Worm (Caenorhabditis elegans) whole organism, L4 larva: ENCODE results near the gene R04D3.3.
A peak's percentile ranks its signal among the peaks of the same experiment; 100 is the strongest.

Experiments
- D1046.2 ChIP-seq: fragments of 200-800 bp; sonication (Bioruptor generic); IDR thresholded peaks from 2 replicates; pipeline ENCODE4 v1.3.6; 2022; ENCODE audit warnings: missing genetic modification characterization, missing compliant biosample characterization
- F10B5.3 ChIP-seq: sonication (generic microtip); optimal IDR thresholded peaks from 2 replicates; lab custom pipeline; 2016; ENCODE audit warnings: mild to moderate bottlenecking, missing genetic modification characterization, missing compliant biosample characterization
- F26F4.8 ChIP-seq: fragments of 200-800 bp; sonication (Bioruptor generic); conservative IDR thresholded peaks from 2 replicates; pipeline ENCODE4 v1.3.6; 2022; ENCODE audit warnings: missing genetic modification characterization, missing compliant biosample characterization
- F37D6.2 ChIP-seq: sonication (generic microtip); optimal IDR thresholded peaks from 2 replicates; lab custom pipeline; 2016; ENCODE audit warnings: mild to moderate bottlenecking, missing genetic modification characterization, missing compliant biosample characterization
- F44E2.7 ChIP-seq: fragments of 200-800 bp; sonication (Bioruptor generic); IDR thresholded peaks from 2 replicates; pipeline ENCODE4 v2.1.2; 2022; ENCODE audit warnings: missing genetic modification characterization, missing compliant biosample characterization
- F49E8.2 ChIP-seq: sonication (generic microtip); optimal IDR thresholded peaks from 2 replicates; lab custom pipeline; 2016; ENCODE audit warnings: missing compliant biosample characterization, mild to moderate bottlenecking, missing genetic modification characterization, borderline replicate concordance
- Y105C5A.15 ChIP-seq: fragments of 200-800 bp; sonication (Bioruptor generic); IDR thresholded peaks from 2 replicates; pipeline ENCODE4 v1.3.6; 2022; ENCODE audit warnings: missing genetic modification characterization, missing compliant biosample characterization
- Y5F2A.4 ChIP-seq: fragments of 200-800 bp; sonication (Bioruptor generic); optimal IDR thresholded peaks from 2 replicates; lab custom pipeline; 2018; ENCODE audit warnings: mild to moderate bottlenecking, missing genetic modification characterization, missing compliant biosample characterization
- ZK337.2 ChIP-seq: fragments of 200-800 bp; sonication (Bioruptor generic); IDR thresholded peaks from 2 replicates; pipeline ENCODE4 v1.3.6; 2022; ENCODE audit warnings: missing genetic modification reagents, missing genetic modification characterization, missing compliant biosample characterization
- aly-2 ChIP-seq: sonication (generic microtip); optimal IDR thresholded peaks from 2 replicates; lab custom pipeline; 2018; ENCODE audit warnings: missing biosample characterization, missing genetic modification characterization
- ceh-44 ChIP-seq: fragments of 200-800 bp; sonication (Bioruptor generic); IDR thresholded peaks from 2 replicates; pipeline ENCODE4 v1.3.6; 2022; ENCODE audit warnings: missing genetic modification reagents, missing genetic modification characterization, missing compliant biosample characterization
- cey-2 ChIP-seq: sonication (generic microtip); optimal IDR thresholded peaks from 3 replicates; lab custom pipeline; 2017; ENCODE audit warnings: missing genetic modification characterization, mild to moderate bottlenecking, missing compliant biosample characterization, antibody characterized with exemption, borderline replicate concordance; ENCODE audit not compliant: insufficient read depth
- daf-16 ChIP-seq, 3 experiments: sonication (generic microtip); optimal IDR thresholded peaks; 2 replicates each; lab custom pipeline; 2016 to 2017; ENCODE audit warnings: missing genetic modification characterization in 3 of 3, missing genetic modification reagents in 3 of 3, mild to moderate bottlenecking in 2 of 3, missing compliant biosample characterization in 2 of 3, missing biosample characterization in 1 of 3, moderate library complexity in 1 of 3
- daf-19 ChIP-seq: fragments of 200-800 bp; sonication (Bioruptor generic); conservative IDR thresholded peaks from 2 replicates; pipeline ENCODE4 v1.3.6; 2022; ENCODE audit warnings: missing genetic modification characterization, missing compliant biosample characterization
- daf-8 ChIP-seq: fragments of 200-800 bp; sonication (Bioruptor generic); IDR thresholded peaks from 2 replicates; pipeline ENCODE4 v1.3.6; 2022; ENCODE audit warnings: missing genetic modification characterization, missing compliant biosample characterization
- dmd-8 ChIP-seq: fragments of 200-800 bp; sonication (Bioruptor generic); IDR thresholded peaks from 2 replicates; pipeline ENCODE4 v1.3.6; 2022; ENCODE audit warnings: missing genetic modification characterization, missing compliant biosample characterization
- egl-27 ChIP-seq: sonication (generic microtip); optimal IDR thresholded peaks from 3 replicates; lab custom pipeline; 2017; ENCODE audit warnings: missing biosample characterization, missing genetic modification reagents, missing genetic modification characterization
- hif-1 ChIP-seq, 2 experiments: sonication (generic microtip); optimal IDR thresholded peaks; 2 replicates each; lab custom pipeline; 2016 to 2017; ENCODE audit warnings: missing compliant biosample characterization in 2 of 2, missing genetic modification characterization in 2 of 2, missing genetic modification reagents in 2 of 2, missing genotype in 2 of 2, mild to moderate bottlenecking in 1 of 2
- hlh-30 ChIP-seq: sonication (generic microtip); optimal IDR thresholded peaks from 2 replicates; lab custom pipeline; 2017; ENCODE audit warnings: antibody characterized with exemption, mild to moderate bottlenecking, missing genetic modification characterization, missing compliant biosample characterization; ENCODE audit not compliant: insufficient read depth
- lim-7 ChIP-seq: fragments of 200-800 bp; sonication (Bioruptor generic); IDR thresholded peaks from 2 replicates; pipeline ENCODE4 v1.3.6; 2022; ENCODE audit warnings: missing genetic modification characterization, missing compliant biosample characterization
- lin-13 ChIP-seq: fragments of 150-350 bp; optimal IDR thresholded peaks from 2 replicates; lab custom pipeline; 2014; ENCODE audit warnings: missing biosample characterization, missing genetic modification reagents, missing genetic modification characterization
- lin-15B ChIP-seq: fragments of 150-350 bp; sonication (generic microtip); optimal IDR thresholded peaks from 3 replicates; lab custom pipeline; 2014; ENCODE audit warnings: missing biosample characterization, missing genetic modification characterization
- lin-29 ChIP-seq: fragments of 200-800 bp; sonication (Bioruptor generic); IDR thresholded peaks from 2 replicates; pipeline ENCODE4 v1.3.6; 2022; ENCODE audit warnings: missing genetic modification reagents, missing genetic modification characterization, missing compliant biosample characterization
- lin-38 ChIP-seq: fragments of 200-800 bp; sonication (Bioruptor generic); IDR thresholded peaks from 2 replicates; pipeline ENCODE4 v1.3.6; 2022; ENCODE audit warnings: missing genetic modification reagents, missing genetic modification characterization, missing compliant biosample characterization
- lsy-2 ChIP-seq, 2 experiments: fragments of 150-350 bp in 1 of 2; sonication (generic microtip) in 1 of 2; optimal IDR thresholded peaks; 2 replicates each; lab custom pipeline; 2014 to 2017; ENCODE audit warnings: missing biosample characterization in 2 of 2, missing genetic modification characterization in 2 of 2
- madf-5 ChIP-seq, 2 experiments: fragments of 200-800 bp; sonication (Bioruptor generic); IDR thresholded peaks; 2 replicates each; pipeline ENCODE4 v1.3.6; 2022; ENCODE audit warnings: missing compliant biosample characterization in 2 of 2, missing genetic modification characterization in 2 of 2
- mep-1 ChIP-seq: fragments of 150-350 bp; sonication (generic microtip); optimal IDR thresholded peaks from 3 replicates; lab custom pipeline; 2014; ENCODE audit warnings: missing biosample characterization, missing genetic modification characterization
- mxl-2 ChIP-seq: fragments of 200-800 bp; sonication (Bioruptor generic); conservative IDR thresholded peaks from 2 replicates; pipeline ENCODE4 v1.3.6; 2022; ENCODE audit warnings: missing genetic modification reagents, missing genetic modification characterization, missing compliant biosample characterization
- nhr-10 ChIP-seq: fragments of 150-350 bp; optimal IDR thresholded peaks from 2 replicates; lab custom pipeline; 2014; ENCODE audit warnings: missing biosample characterization, missing genetic modification characterization
- nhr-102 ChIP-seq: sonication (generic microtip); optimal IDR thresholded peaks from 2 replicates; lab custom pipeline; 2016; ENCODE audit warnings: mild to moderate bottlenecking, missing genetic modification characterization, moderate library complexity, missing compliant biosample characterization
- nhr-11 ChIP-seq: fragments of 150-350 bp; optimal IDR thresholded peaks from 2 replicates; lab custom pipeline; 2014; ENCODE audit warnings: missing biosample characterization, missing genetic modification characterization
- nhr-28 ChIP-seq: fragments of 150-350 bp; optimal IDR thresholded peaks from 2 replicates; lab custom pipeline; 2014; ENCODE audit warnings: missing biosample characterization, missing genetic modification characterization
- nhr-48 ChIP-seq: sonication (generic microtip); optimal IDR thresholded peaks from 2 replicates; lab custom pipeline; 2016; ENCODE audit warnings: mild to moderate bottlenecking, missing genetic modification characterization, missing compliant biosample characterization
- nhr-6 ChIP-seq: fragments of 150-350 bp; optimal IDR thresholded peaks from 2 replicates; lab custom pipeline; 2014; ENCODE audit warnings: missing biosample characterization, missing genetic modification characterization
- nhr-77 ChIP-seq: fragments of 150-350 bp; optimal IDR thresholded peaks from 2 replicates; lab custom pipeline; 2014; ENCODE audit warnings: missing biosample characterization, missing genetic modification characterization
- pha-4 ChIP-seq, 2 experiments: fragments of 150-350 bp in 1 of 2; fragments of 200-800 bp in 1 of 2; sonication (Bioruptor generic) in 1 of 2; IDR thresholded peaks in 1 of 2; optimal IDR thresholded peaks in 1 of 2; 2 replicates each; pipeline versions ENCODE4 v1.3.6 to Lab custom; 2014 to 2022; ENCODE audit warnings: missing genetic modification characterization in 2 of 2, missing genetic modification reagents in 2 of 2, missing biosample characterization in 1 of 2, missing compliant biosample characterization in 1 of 2
- php-3 ChIP-seq: fragments of 200-800 bp; sonication (Bioruptor generic); IDR thresholded peaks from 2 replicates; pipeline ENCODE4 v1.3.6; 2022; ENCODE audit warnings: missing genetic modification reagents, missing genetic modification characterization, missing compliant biosample characterization
- rbr-2 ChIP-seq: sonication (generic microtip); optimal IDR thresholded peaks from 2 replicates; lab custom pipeline; 2016; ENCODE audit warnings: missing genotype, missing genetic modification characterization, missing compliant biosample characterization
- sdz-12 ChIP-seq: fragments of 200-800 bp; sonication (Bioruptor generic); optimal IDR thresholded peaks from 2 replicates; lab custom pipeline; 2018; ENCODE audit warnings: mild to moderate bottlenecking, missing genetic modification characterization, missing compliant biosample characterization
- spr-1 ChIP-seq: sonication (generic microtip); optimal IDR thresholded peaks from 2 replicates; lab custom pipeline; 2016; ENCODE audit warnings: mild to moderate bottlenecking, missing genetic modification characterization, missing compliant biosample characterization
- tag-97 ChIP-seq: fragments of 200-800 bp; sonication (Bioruptor generic); IDR thresholded peaks from 2 replicates; pipeline ENCODE4 v1.3.6; 2022; ENCODE audit warnings: missing genetic modification characterization, missing compliant biosample characterization
- unc-130 ChIP-seq: sonication (generic microtip); optimal IDR thresholded peaks from 2 replicates; lab custom pipeline; 2016; ENCODE audit warnings: missing genetic modification reagents, missing genetic modification characterization, missing compliant biosample characterization
- vab-7 ChIP-seq: fragments of 200-800 bp; sonication (Bioruptor generic); IDR thresholded peaks from 2 replicates; pipeline ENCODE4 v1.3.6; 2022; ENCODE audit warnings: missing genetic modification reagents, missing genetic modification characterization, missing compliant biosample characterization
- zfp-2 ChIP-seq: sonication (generic microtip); optimal IDR thresholded peaks from 2 replicates; lab custom pipeline; 2016; ENCODE audit warnings: mild to moderate bottlenecking, missing genetic modification characterization, missing compliant biosample characterization
- zfp-3 ChIP-seq: fragments of 200-800 bp; sonication (Bioruptor generic); conservative IDR thresholded peaks from 2 replicates; pipeline ENCODE4 v1.3.6; 2022; ENCODE audit warnings: missing genetic modification reagents, missing genetic modification characterization, missing compliant biosample characterization
- zip-2 ChIP-seq: fragments of 150-350 bp; optimal IDR thresholded peaks from 2 replicates; lab custom pipeline; 2014; ENCODE audit warnings: missing biosample characterization, missing genetic modification characterization
- ztf-7 ChIP-seq: fragments of 150-350 bp; optimal IDR thresholded peaks from 2 replicates; lab custom pipeline; 2014; ENCODE audit warnings: missing biosample characterization, missing genetic modification characterization

Gene R04D3.3

ce11 chrX:13284618-13285017 lies 5.8 kb downstream of the R04D3.3 start (continued):
- TF ChIP-seq sdz-12 (GFP tag; lab: Kevin White, UChicago) (no peak), pha-4 (GFP tag; IDR thresholded peaks at IDR 0.05; lab: Robert Waterston, UW) (peak; percentile 73), pha-4 (tag; optimal IDR thresholded peaks at IDR 0.05; lab: Kevin White, UChicago) (no peak), ZK337.2 (GFP tag; lab: Robert Waterston, UW) (no peak), nhr-102 (no peak), Y5F2A.4 (GFP tag; lab: Kevin White, UChicago) (no peak), F26F4.8 (GFP tag; lab: Robert Waterston, UW) (peak; percentile 72; the same call in 1 of the 2 replicates), F37D6.2 (no peak), cey-2 (tag; lab: Kevin White, UChicago) (no peak), unc-130 (no peak), F10B5.3 (tag; lab: Kevin White, UChicago) (no peak), zip-2 (tag; lab: Kevin White, UChicago) (no peak), Y105C5A.15 (0 out of 2 replicates have a peak, but pooled peaks have one; percentile 37), hlh-30 (tag; lab: Kevin White, UChicago) (no peak), nhr-28 (tag; lab: Kevin White, UChicago) (no peak), daf-16 (GFP tag; optimal IDR thresholded peaks at IDR 0.05; lab: Kevin White, UChicago) (peak in 1 of 2 experiments; percentile 52), daf-16 (tag; optimal IDR thresholded peaks at IDR 0.05; lab: Kevin White, UChicago) (peak; percentile 17), php-3 (GFP tag; lab: Robert Waterston, UW) (no peak), madf-5 (GFP tag; IDR thresholded peaks at IDR 0.05; lab: Robert Waterston, UW) (peak in 1 of 2 experiments; percentile 58; a peak in 1 of 4 replicates), vab-7 (GFP tag; lab: Robert Waterston, UW) (0 out of 2 replicates have a peak, but pooled peaks have one; percentile 61), mxl-2 (no peak), lin-15B (no peak), zfp-2 (tag; lab: Kevin White, UChicago) (no peak), lim-7 (peak; percentile 78), lin-29 (GFP tag; lab: Robert Waterston, UW) (no peak), nhr-48 (peak; percentile 16), nhr-10 (no peak)

ce11 chrX:13284091-13284490 lies 6.3 kb downstream of the R04D3.3 start, which contains the start of gene cyp-14A4:
Gene cyp-14A4, minus strand, starts transcription at chrX:13284197.
- TF ChIP-seq F37D6.2 (no peak), zfp-3 (no peak), nhr-28 (tag; lab: Kevin White, UChicago) (peak; percentile 38), spr-1 (no peak), daf-16 (GFP tag; optimal IDR thresholded peaks at IDR 0.05; lab: Kevin White, UChicago) (no peak), daf-16 (tag; optimal IDR thresholded peaks at IDR 0.05; lab: Kevin White, UChicago) (peak; percentile 91)
- TF ChIP-seq, all 104 proteins: peak for 2

- TF ChIP-seq mep-1 (tag; lab: Kevin White, UChicago) (no peak), ceh-44 (no peak), rbr-2 (no peak), F10B5.3 (tag; lab: Kevin White, UChicago) (no peak), D1046.2 (no peak; the same call in 1 of the 2 replicates), hif-1 (tag; optimal IDR thresholded peaks at IDR 0.05; lab: Kevin White, UChicago) (no peak), daf-19 (GFP tag; lab: Robert Waterston, UW) (no peak), daf-16 (GFP tag; optimal IDR thresholded peaks at IDR 0.05; lab: Kevin White, UChicago) (peak; percentile 27 to 82), daf-16 (tag; optimal IDR thresholded peaks at IDR 0.05; lab: Kevin White, UChicago) (peak; percentile 83), F49E8.2 (tag; lab: Kevin White, UChicago) (peak; percentile 28), nhr-11 (no peak), F44E2.7 (GFP tag; lab: Robert Waterston, UW) (no peak), nhr-77 (no peak), daf-8 (no peak), dmd-8 (GFP tag; lab: Robert Waterston, UW) (peak; percentile 87), zip-2 (tag; lab: Kevin White, UChicago) (peak; percentile 17), aly-2 (tag; lab: Kevin White, UChicago) (no peak), ztf-7 (tag; lab: Kevin White, UChicago) (no peak), nhr-6 (tag; lab: Kevin White, UChicago) (no peak), lsy-2 (tag; optimal IDR thresholded peaks at IDR 0.05; lab: Kevin White, UChicago) (no peak), lin-13 (no peak), tag-97 (GFP tag; lab: Robert Waterston, UW) (no peak), lin-38 (GFP tag; lab: Robert Waterston, UW) (no peak), ZK337.2 (GFP tag; lab: Robert Waterston, UW) (peak; percentile 44; the same call in 1 of the 2 replicates), egl-27 (tag; lab: Kevin White, UChicago) (no peak)
Measured at ce11 chrX:13283462-13283861, 7.0 kb downstream of the R04D3.3 start.
